Fruit fly (Drosophila melanogaster) whole organism, adult: ENCODE measurements around the gene CG14439.

Source experiments
- CG11617 ChIP-seq: fragments of 200-800 bp; sonication (Bioruptor generic); optimal IDR thresholded peaks from 2 replicates; lab custom pipeline; 2017; ENCODE audit warnings: mild to moderate bottlenecking, missing biosample characterization, missing genetic modification reagents, missing genetic modification characterization
- CG12768 ChIP-seq: fragments of 200-800 bp; sonication (Bioruptor generic); optimal IDR thresholded peaks from 2 replicates; lab custom pipeline; 2017; ENCODE audit warnings: missing biosample characterization, missing genetic modification characterization, mild to moderate bottlenecking, moderate library complexity, missing genetic modification reagents
- CG14711 ChIP-seq: fragments of 200-800 bp; sonication (Bioruptor generic); optimal IDR thresholded peaks from 2 replicates; lab custom pipeline; 2018; ENCODE audit warnings: missing biosample characterization, mild to moderate bottlenecking, missing genetic modification characterization, moderate library complexity
- CG1620 ChIP-seq: fragments of 200-800 bp; sonication (Bioruptor generic); optimal IDR thresholded peaks from 2 replicates; lab custom pipeline; 2016; ENCODE audit warnings: missing biosample characterization, missing genetic modification characterization
- CG33017 ChIP-seq: fragments of 200-800 bp; sonication (Bioruptor generic); optimal IDR thresholded peaks from 2 replicates; lab custom pipeline; 2018; ENCODE audit warnings: missing biosample characterization, mild to moderate bottlenecking, missing genetic modification characterization, moderate library complexity
- CG5204 ChIP-seq: fragments of 200-800 bp; sonication (Bioruptor generic); optimal IDR thresholded peaks from 2 replicates; lab custom pipeline; 2016; ENCODE audit warnings: missing biosample characterization, missing genetic modification characterization
- CG7045 ChIP-seq: fragments of 200-800 bp; sonication (Bioruptor generic); optimal IDR thresholded peaks from 2 replicates; lab custom pipeline; 2017; ENCODE audit warnings: missing biosample characterization, mild to moderate bottlenecking, missing genetic modification characterization
- CG7101 ChIP-seq: fragments of 200-800 bp; sonication (Bioruptor generic); optimal IDR thresholded peaks from 2 replicates; lab custom pipeline; 2018; ENCODE audit warnings: missing biosample characterization, mild to moderate bottlenecking, missing genetic modification characterization, moderate library complexity
- Clk ChIP-seq: fragments of 200-800 bp; sonication (Bioruptor generic); optimal IDR thresholded peaks from 2 replicates; lab custom pipeline; 2017; ENCODE audit warnings: missing biosample characterization, missing genetic modification characterization
- Crg-1 ChIP-seq: fragments of 200-800 bp; sonication (Bioruptor generic); optimal IDR thresholded peaks from 2 replicates; lab custom pipeline; 2016; ENCODE audit warnings: missing biosample characterization, missing genetic modification characterization
- Hr96 ChIP-seq: fragments of 200-800 bp; sonication (Bioruptor generic); optimal IDR thresholded peaks from 2 replicates; lab custom pipeline; 2016; ENCODE audit warnings: missing biosample characterization, missing genetic modification characterization
- Mnt ChIP-seq: fragments of 200-800 bp; sonication (Bioruptor generic); optimal IDR thresholded peaks from 2 replicates; lab custom pipeline; 2016; ENCODE audit warnings: missing biosample characterization, mild to moderate bottlenecking, missing genetic modification characterization
- bab1 ChIP-seq: fragments of 200-800 bp; sonication (Bioruptor generic); optimal IDR thresholded peaks from 3 replicates; lab custom pipeline; 2019; ENCODE audit warnings: missing biosample characterization, mild to moderate bottlenecking, missing genetic modification characterization, moderate library complexity
- cic ChIP-seq: fragments of 200-800 bp; sonication (Bioruptor generic); optimal IDR thresholded peaks from 2 replicates; lab custom pipeline; 2017; ENCODE audit warnings: missing biosample characterization, mild to moderate bottlenecking, missing genetic modification characterization, moderate library complexity
- cnc ChIP-seq, 2 experiments: fragments of >200 bp; optimal IDR thresholded peaks; 2 replicates each; lab custom pipeline; 2017
- kay ChIP-seq: fragments of 200-800 bp; sonication (Bioruptor generic); peaks from one replicate; lab custom pipeline; 2016; ENCODE audit warnings: missing biosample characterization, missing genetic modification characterization, borderline replicate concordance
- ovo ChIP-seq: fragments of 200-800 bp; sonication (Bioruptor generic); optimal IDR thresholded peaks from 2 replicates; lab custom pipeline; 2016; ENCODE audit warnings: missing biosample characterization, missing genetic modification characterization
- pad ChIP-seq: fragments of 200-800 bp; sonication (Bioruptor generic); optimal IDR thresholded peaks from 3 replicates; lab custom pipeline; 2017; ENCODE audit warnings: missing biosample characterization, missing genetic modification characterization, mild to moderate bottlenecking, moderate library complexity, missing genetic modification reagents
- tj ChIP-seq: fragments of 200-800 bp; sonication (Bioruptor generic); optimal IDR thresholded peaks from 3 replicates; lab custom pipeline; 2017; ENCODE audit warnings: missing biosample characterization, mild to moderate bottlenecking, missing genetic modification characterization, moderate library complexity
- toe ChIP-seq: fragments of 200-800 bp; sonication (Bioruptor generic); optimal IDR thresholded peaks from 2 replicates; lab custom pipeline; 2016; ENCODE audit warnings: missing biosample characterization, missing genetic modification characterization

Gene CG14439

dm6 chrX:6777394-6777793 lies 30.1 kb downstream of the CG14439 start:
- TF ChIP-seq cnc (optimal IDR thresholded peaks at IDR 0.05; lab: Kevin White, UChicago) = no peak

- TF ChIP-seq tj (GFP tag; lab: Kevin White, UChicago) = no peak
- TF ChIP-seq Mnt (GFP tag; lab: Kevin White, UChicago) = no peak
- TF ChIP-seq CG1620 (GFP tag; lab: Kevin White, UChicago) = no peak
- no peak for TF ChIP-seq ovo
- no peak for TF ChIP-seq cic (GFP tag; lab: Kevin White, UChicago)
- no peak for TF ChIP-seq CG7101
- no peak for TF ChIP-seq CG11617 (GFP tag; lab: Kevin White, UChicago)
- TF ChIP-seq pad = no peak
- TF ChIP-seq CG5204 = no peak
- no peak for TF ChIP-seq CG12768 (GFP tag; lab: Kevin White, UChicago)
- TF ChIP-seq CG33017 (tag; lab: Kevin White, UChicago) = no peak
- no peak for TF ChIP-seq kay (GFP tag; lab: Kevin White, UChicago)
- TF ChIP-seq bab1 (GFP tag; lab: Kevin White, UChicago) = no peak
- TF ChIP-seq toe (GFP tag; lab: Kevin White, UChicago) = no peak
- no peak for TF ChIP-seq Hr96 (GFP tag; lab: Kevin White, UChicago)
- no peak for TF ChIP-seq Crg-1 (GFP tag; lab: Kevin White, UChicago)
- TF ChIP-seq CG7045 = no peak
Measured at dm6 chrX:6778068-6778467, 30.7 kb downstream of the CG14439 start.

- TF ChIP-seq CG14711 (tag; lab: Kevin White, UChicago) (no peak), toe (GFP tag; lab: Kevin White, UChicago) (no peak), Mnt (GFP tag; lab: Kevin White, UChicago) (no peak), Crg-1 (GFP tag; lab: Kevin White, UChicago) (no peak), CG11617 (GFP tag; lab: Kevin White, UChicago) (no peak), CG12768 (GFP tag; lab: Kevin White, UChicago) (no peak), bab1 (GFP tag; lab: Kevin White, UChicago) (no peak), Hr96 (GFP tag; lab: Kevin White, UChicago) (no peak), tj (GFP tag; lab: Kevin White, UChicago) (no peak), pad (no peak), CG7101 (no peak), cnc (optimal IDR thresholded peaks at IDR 0.05; lab: Kevin White, UChicago) (no peak), CG33017 (tag; lab: Kevin White, UChicago) (no peak), Clk (GFP tag; lab: Kevin White, UChicago) (no peak), CG1620 (GFP tag; lab: Kevin White, UChicago) (no peak), cic (GFP tag; lab: Kevin White, UChicago) (no peak), kay (GFP tag; lab: Kevin White, UChicago) (no peak), CG7045 (no peak), ovo (no peak)
Measured at dm6 chrX:6778780-6779179, 31.4 kb downstream of the CG14439 start.

dm6 chrX:6779609-6780139 lies 32.3 kb downstream of the CG14439 start, which contains the start of gene shf:
TSS of gene shf (minus strand) at chrX:6779659.
- TF ChIP-seq cnc (optimal IDR thresholded peaks at IDR 0.05; lab: Kevin White, UChicago) = no peak
- TF ChIP-seq toe (GFP tag; lab: Kevin White, UChicago) = no peak
- TF ChIP-seq CG11617 (GFP tag; lab: Kevin White, UChicago) = peak; percentile 18

dm6 chrX:6790944-6791343 lies 43.6 kb downstream of the CG14439 start:
- TF ChIP-seq pad (no peak), CG11617 (GFP tag; lab: Kevin White, UChicago) (no peak), CG1620 (GFP tag; lab: Kevin White, UChicago) (no peak), toe (GFP tag; lab: Kevin White, UChicago) (no peak), CG33017 (tag; lab: Kevin White, UChicago) (no peak), Hr96 (GFP tag; lab: Kevin White, UChicago) (no peak), Mnt (GFP tag; lab: Kevin White, UChicago) (no peak), kay (GFP tag; lab: Kevin White, UChicago) (no peak), cnc (optimal IDR thresholded peaks at IDR 0.05; lab: Kevin White, UChicago) (no peak), Crg-1 (GFP tag; lab: Kevin White, UChicago) (no peak), CG5204 (no peak), tj (GFP tag; lab: Kevin White, UChicago) (no peak), CG7045 (no peak), bab1 (GFP tag; lab: Kevin White, UChicago) (no peak), ovo (no peak), CG7101 (no peak), cic (GFP tag; lab: Kevin White, UChicago) (no peak)

dm6 chrX:6791531-6791930 lies 44.2 kb downstream of the CG14439 start:
- TF ChIP-seq CG14711 (tag; lab: Kevin White, UChicago) = peak; percentile 17
- TF ChIP-seq CG12768 (GFP tag; lab: Kevin White, UChicago) = no peak
- no peak for TF ChIP-seq tj (GFP tag; lab: Kevin White, UChicago)
- TF ChIP-seq ovo = no peak
- TF ChIP-seq CG1620 (GFP tag; lab: Kevin White, UChicago) = no peak
- TF ChIP-seq CG33017 (tag; lab: Kevin White, UChicago) = peak; percentile 31
- TF ChIP-seq CG7045 = peak; percentile 6
- peak; percentile 53 for TF ChIP-seq CG7101
- TF ChIP-seq Mnt (GFP tag; lab: Kevin White, UChicago) = no peak
- no peak for TF ChIP-seq cic (GFP tag; lab: Kevin White, UChicago)
